Fruit fly (Drosophila melanogaster) whole organism, embryonic: Measurements from ENCODE around the gene Hpd.

Experiments used
- B-H1 ChIP-seq: fragments of 200-800 bp; sonication (Bioruptor generic); IDR thresholded peaks from 3 replicates; pipeline ENCODE4 v1.3.6; 2022; ENCODE audit warnings: missing biosample characterization, missing genetic modification characterization
- C15 ChIP-seq: fragments of 200-800 bp; sonication (Bioruptor generic); IDR thresholded peaks from 3 replicates; pipeline ENCODE4 v1.3.6; 2022; ENCODE audit warnings: missing biosample characterization, missing genetic modification characterization
- CG11723 ChIP-seq: fragments of 200-800 bp; sonication (Bioruptor generic); optimal IDR thresholded peaks from 2 replicates; lab custom pipeline; 2017; ENCODE audit warnings: missing biosample characterization, mild to moderate bottlenecking, missing genetic modification characterization
- CG13296 ChIP-seq: fragments of 200-800 bp; sonication (Bioruptor generic); optimal IDR thresholded peaks from 3 replicates; lab custom pipeline; 2018; ENCODE audit warnings: missing biosample characterization, mild to moderate bottlenecking, missing genetic modification characterization
- CG13775 ChIP-seq: fragments of 200-800 bp; sonication (Bioruptor generic); optimal IDR thresholded peaks from 3 replicates; lab custom pipeline; 2017; ENCODE audit warnings: missing biosample characterization, mild to moderate bottlenecking, missing genetic modification characterization
- CG14050 ChIP-seq: fragments of 200-800 bp; sonication (Bioruptor generic); IDR thresholded peaks from 3 replicates; pipeline ENCODE4 v1.3.6; 2022; ENCODE audit warnings: missing biosample characterization, missing genetic modification characterization
- CG14710 ChIP-seq: fragments of 200-800 bp; sonication (Bioruptor generic); optimal IDR thresholded peaks from 3 replicates; lab custom pipeline; 2019; ENCODE audit warnings: missing biosample characterization, mild to moderate bottlenecking, missing genetic modification characterization, moderate library complexity
- CG16779 ChIP-seq: fragments of 200-800 bp; sonication (Bioruptor generic); IDR thresholded peaks from 2 replicates; pipeline ENCODE4 v1.3.6; 2022; ENCODE audit warnings: missing biosample characterization, missing genetic modification characterization
- CG16863 ChIP-seq: fragments of 200-800 bp; sonication (Bioruptor generic); optimal IDR thresholded peaks from 3 replicates; lab custom pipeline; 2016; ENCODE audit warnings: missing biosample characterization, missing genetic modification characterization
- CG17568 ChIP-seq: fragments of 200-800 bp; sonication (Bioruptor generic); optimal IDR thresholded peaks from 2 replicates; lab custom pipeline; 2018; ENCODE audit warnings: missing biosample characterization, mild to moderate bottlenecking, missing genetic modification characterization, moderate library complexity
- CG17829 ChIP-seq: fragments of 200-800 bp; optimal IDR thresholded peaks from 2 replicates; lab custom pipeline; 2019; ENCODE audit warnings: missing biosample characterization, mild to moderate bottlenecking, missing genetic modification characterization, moderate library complexity
- CG7271 ChIP-seq: fragments of 200-800 bp; sonication (Bioruptor generic); optimal IDR thresholded peaks from 2 replicates; lab custom pipeline; 2018; ENCODE audit warnings: missing biosample characterization, mild to moderate bottlenecking, missing genetic modification characterization, moderate library complexity
- CG7556 ChIP-seq: fragments of 200-800 bp; sonication (Bioruptor generic); optimal IDR thresholded peaks from 2 replicates; lab custom pipeline; 2017; ENCODE audit warnings: missing biosample characterization, mild to moderate bottlenecking, missing genetic modification characterization
- CG8388 ChIP-seq: fragments of 200-800 bp; sonication (Bioruptor generic); optimal IDR thresholded peaks from 2 replicates; lab custom pipeline; 2019; ENCODE audit warnings: missing biosample characterization, mild to moderate bottlenecking, missing genetic modification characterization, moderate library complexity
- CG8765 ChIP-seq: fragments of 200-800 bp; sonication (Bioruptor generic); IDR thresholded peaks from 2 replicates; pipeline ENCODE4 v1.3.6; 2022; ENCODE audit warnings: missing biosample characterization, missing genetic modification characterization
- CG8944 ChIP-seq: fragments of 200-800 bp; sonication (Bioruptor generic); optimal IDR thresholded peaks from 3 replicates; lab custom pipeline; 2016; ENCODE audit warnings: missing biosample characterization, missing genetic modification characterization
- CG9215 ChIP-seq: fragments of 200-800 bp; sonication (Bioruptor generic); IDR thresholded peaks from 2 replicates; pipeline ENCODE4 v1.3.6; 2022; ENCODE audit warnings: missing biosample characterization, missing genetic modification characterization
- CG9817 ChIP-seq: fragments of 200-800 bp; sonication (Bioruptor generic); optimal IDR thresholded peaks from 2 replicates; lab custom pipeline; 2018; ENCODE audit warnings: missing biosample characterization, mild to moderate bottlenecking, missing genetic modification characterization, moderate library complexity
- HmgZ ChIP-seq: fragments of 200-800 bp; sonication (Bioruptor generic); optimal IDR thresholded peaks from 2 replicates; lab custom pipeline; 2018; ENCODE audit warnings: missing biosample characterization, mild to moderate bottlenecking, missing genetic modification characterization
- Hr3 ChIP-seq: fragments of 200-800 bp; sonication (Bioruptor generic); optimal IDR thresholded peaks from 3 replicates; lab custom pipeline; 2016; ENCODE audit warnings: missing biosample characterization, missing genetic modification characterization
- Hr39 ChIP-seq: fragments of >200 bp; optimal IDR thresholded peaks from 2 replicates; lab custom pipeline; 2017
- NC2α ChIP-seq: fragments of 200-800 bp; sonication (Bioruptor generic); optimal IDR thresholded peaks from 2 replicates; lab custom pipeline; 2016; ENCODE audit warnings: missing biosample characterization, missing genetic modification characterization
- NfI ChIP-seq: fragments of 200-800 bp; sonication (Bioruptor generic); optimal IDR thresholded peaks from 3 replicates; lab custom pipeline; 2018; ENCODE audit warnings: missing biosample characterization, mild to moderate bottlenecking, missing genetic modification characterization, moderate library complexity
- Scr ChIP-seq: fragments of 200-800 bp; sonication (Bioruptor generic); IDR thresholded peaks from 2 replicates; pipeline ENCODE4 v1.3.6; 2022; ENCODE audit warnings: missing biosample characterization, missing genetic modification characterization; ENCODE audit not compliant: partially characterized antibody
- Sry-β ChIP-seq: fragments of 200-800 bp; sonication (Bioruptor generic); optimal IDR thresholded peaks from 2 replicates; lab custom pipeline; 2018; ENCODE audit warnings: missing biosample characterization, mild to moderate bottlenecking, missing genetic modification characterization, moderate library complexity
- Vsx1 ChIP-seq: fragments of 200-800 bp; sonication (Bioruptor generic); optimal IDR thresholded peaks from 2 replicates; lab custom pipeline; 2017; ENCODE audit warnings: missing biosample characterization, mild to moderate bottlenecking, missing genetic modification characterization, missing genetic modification reagents
- cato ChIP-seq: fragments of 200-800 bp; sonication (Bioruptor generic); optimal IDR thresholded peaks from 2 replicates; lab custom pipeline; 2016; ENCODE audit warnings: missing biosample characterization, missing genetic modification characterization, borderline replicate concordance
- crp ChIP-seq, 2 experiments: fragments of 200-800 bp; sonication (Bioruptor generic); optimal IDR thresholded peaks; 2 replicates in 1 of 2; 3 replicates in 1 of 2; lab custom pipeline; 2017; ENCODE audit warnings: missing biosample characterization in 2 of 2, missing genetic modification characterization in 2 of 2, mild to moderate bottlenecking in 1 of 2, moderate library complexity in 1 of 2
- fd64A ChIP-seq: fragments of 200-800 bp; sonication (Bioruptor generic); optimal IDR thresholded peaks from 3 replicates; lab custom pipeline; 2018; ENCODE audit warnings: missing biosample characterization, mild to moderate bottlenecking, missing genetic modification characterization
- fu2 ChIP-seq: fragments of 200-800 bp; sonication (Bioruptor generic); optimal IDR thresholded peaks from 2 replicates; lab custom pipeline; 2016; ENCODE audit warnings: missing biosample characterization, missing genetic modification characterization
- grn ChIP-seq: fragments of 200-800 bp; sonication (Bioruptor generic); optimal IDR thresholded peaks from 3 replicates; lab custom pipeline; 2017; ENCODE audit warnings: missing biosample characterization, missing genetic modification characterization
- hb ChIP-seq: fragments of 200-800 bp; sonication (Bioruptor generic); IDR thresholded peaks from 3 replicates; pipeline ENCODE4 v1.3.6; 2022; ENCODE audit warnings: missing biosample characterization, missing genetic modification characterization; ENCODE audit not compliant: partially characterized antibody
- hth ChIP-seq: fragments of >200 bp; optimal IDR thresholded peaks from 2 replicates; lab custom pipeline; 2017; ENCODE audit warnings: inconsistent platforms
- ind ChIP-seq: fragments of 200-800 bp; sonication (Bioruptor generic); optimal IDR thresholded peaks from 3 replicates; lab custom pipeline; 2016; ENCODE audit warnings: missing biosample characterization, missing genetic modification characterization
- knrl ChIP-seq: fragments of 200-800 bp; sonication (Bioruptor generic); IDR thresholded peaks from 3 replicates; pipeline ENCODE4 v1.3.6; 2022; ENCODE audit warnings: missing biosample characterization, missing genetic modification characterization; ENCODE audit not compliant: partially characterized antibody
- lbe ChIP-seq: fragments of 200-800 bp; sonication (Bioruptor generic); optimal IDR thresholded peaks from 2 replicates; lab custom pipeline; 2016; ENCODE audit warnings: missing biosample characterization, mild to moderate bottlenecking, missing genetic modification characterization
- maf-S ChIP-seq: fragments of 200-800 bp; sonication (Bioruptor generic); optimal IDR thresholded peaks from 2 replicates; lab custom pipeline; 2016; ENCODE audit warnings: missing biosample characterization, missing genetic modification characterization
- mam ChIP-seq: fragments of 200-800 bp; sonication (Bioruptor generic); optimal IDR thresholded peaks from 3 replicates; lab custom pipeline; 2016; ENCODE audit warnings: missing biosample characterization, missing genetic modification characterization
- nom ChIP-seq: fragments of 200-800 bp; sonication (Bioruptor generic); optimal IDR thresholded peaks from 2 replicates; lab custom pipeline; 2017; ENCODE audit warnings: missing biosample characterization, missing genetic modification characterization, mild to moderate bottlenecking, moderate library complexity, missing genetic modification reagents
- pzg ChIP-seq: fragments of 200-800 bp; sonication (Bioruptor generic); optimal IDR thresholded peaks from 3 replicates; lab custom pipeline; 2018; ENCODE audit warnings: missing biosample characterization, mild to moderate bottlenecking, missing genetic modification characterization, moderate library complexity
- sd ChIP-seq: fragments of 200-800 bp; sonication (Bioruptor generic); optimal IDR thresholded peaks from 3 replicates; lab custom pipeline; 2018; ENCODE audit warnings: missing biosample characterization, mild to moderate bottlenecking, missing genetic modification characterization, moderate library complexity
- sens ChIP-seq: fragments of 200-800 bp; sonication (Bioruptor generic); peaks from one replicate; lab custom pipeline; 2016; ENCODE audit warnings: missing biosample characterization, missing genetic modification characterization
- sens-2 ChIP-seq: fragments of 200-800 bp; sonication (Bioruptor generic); IDR thresholded peaks from 2 replicates; pipeline ENCODE4 v1.3.6; 2022; ENCODE audit warnings: missing biosample characterization, missing genetic modification characterization
- so ChIP-seq: fragments of 200-800 bp; sonication (Bioruptor generic); IDR thresholded peaks from 3 replicates; pipeline ENCODE4 v1.3.6; 2022; ENCODE audit warnings: missing biosample characterization, missing genetic modification characterization
- sob ChIP-seq: fragments of 200-800 bp; sonication (Bioruptor generic); IDR thresholded peaks from 2 replicates; pipeline ENCODE4 v1.3.6; 2022; ENCODE audit warnings: missing biosample characterization, missing genetic modification characterization
- sr ChIP-seq: fragments of 200-800 bp; sonication (Bioruptor generic); IDR thresholded peaks from 3 replicates; pipeline ENCODE4 v1.3.6; 2022; ENCODE audit warnings: missing biosample characterization, missing genetic modification characterization
- tll ChIP-seq, 2 experiments: fragments of 200-800 bp in 1 of 2; fragments of >200 bp in 1 of 2; sonication (Bioruptor generic) in 1 of 2; optimal IDR thresholded peaks; 2 replicates each; lab custom pipeline; 2017 to 2019; ENCODE audit warnings: missing biosample characterization in 2 of 2, missing genetic modification characterization in 2 of 2, mild to moderate bottlenecking in 1 of 2, moderate library complexity in 1 of 2
- zfh1 ChIP-seq: fragments of 200-800 bp; sonication (Bioruptor generic); IDR thresholded peaks from 3 replicates; pipeline ENCODE4 v1.3.6; 2022; ENCODE audit warnings: missing biosample characterization, missing genetic modification characterization

Hpd gene

DNA sequence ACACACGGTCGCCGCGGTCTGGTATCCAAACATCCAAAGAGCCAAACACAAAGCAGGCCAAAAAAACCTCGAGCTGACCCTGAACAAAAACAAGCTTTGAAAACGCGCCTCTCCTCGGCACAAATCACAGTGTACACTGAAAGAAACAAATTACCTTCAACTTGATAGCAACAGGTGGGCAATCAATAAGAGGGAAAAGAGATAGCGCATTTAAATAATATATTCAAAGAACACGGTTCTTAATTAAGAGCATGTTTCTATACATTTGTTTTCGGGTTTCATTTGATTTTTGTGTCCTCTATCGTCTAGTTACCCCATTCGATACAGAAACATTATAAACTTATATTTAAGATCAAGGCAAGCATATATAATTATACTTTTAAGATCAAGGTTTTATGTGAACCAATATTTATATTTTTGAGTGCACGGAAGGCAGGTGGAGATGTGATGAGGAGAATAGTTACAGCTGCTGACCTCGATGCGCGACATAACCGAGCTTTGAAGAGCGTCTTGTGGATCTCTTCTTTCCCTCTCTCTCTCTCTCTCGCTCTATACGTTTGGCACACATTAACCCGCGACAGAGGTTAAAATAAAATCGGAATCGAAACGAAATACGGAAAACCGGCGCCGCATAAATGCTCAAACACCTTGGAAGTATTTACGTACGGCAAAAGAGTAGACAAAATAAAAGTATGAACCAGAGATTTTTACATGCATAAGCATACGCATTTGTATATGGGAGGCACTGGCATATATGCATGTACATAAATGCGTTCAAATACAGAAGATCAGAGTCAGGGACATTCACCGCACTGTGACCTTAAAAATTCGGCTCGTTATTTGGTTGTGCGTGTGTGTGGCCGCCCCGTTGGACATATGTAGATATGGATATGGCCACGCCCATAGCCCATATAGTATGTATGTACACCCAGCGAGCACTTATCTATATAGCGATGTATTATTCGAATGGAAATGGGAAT, 41.1 kb downstream of the Hpd start (continued):
- TF ChIP-seq Hr3 (GFP tag; lab: Kevin White, UChicago) (peak; percentile 82), CG13296 (GFP tag; lab: Kevin White, UChicago) (peak; percentile 86), lbe (peak; percentile 30), CG7556 (GFP tag; lab: Kevin White, UChicago) (peak; percentile 92), CG17829 (tag; lab: Kevin White, UChicago) (peak; percentile 81), crp (GFP tag; optimal IDR thresholded peaks at IDR 0.05; lab: Kevin White, UChicago) (peak in 1 of 2 experiments; percentile 50), CG8944 (GFP tag; lab: Kevin White, UChicago) (peak; percentile 50), NC2α (GFP tag; lab: Kevin White, UChicago) (peak; percentile 42), CG16779 (GFP tag; lab: Robert Waterston, UW) (no peak), Vsx1 (GFP tag; lab: Kevin White, UChicago) (peak; percentile 88), sob (peak; percentile 70; the same call in 1 of the 2 replicates), CG17568 (GFP tag; lab: Kevin White, UChicago) (peak; percentile 76), C15 (0 out of 3 replicates have a peak, but pooled peaks have one; percentile 51), ind (GFP tag; lab: Kevin White, UChicago) (peak; percentile 85), CG7271 (tag; lab: Kevin White, UChicago) (peak; percentile 25), Scr (GFP tag; lab: Robert Waterston, UW) (no peak), B-H1 (GFP tag; lab: Robert Waterston, UW) (peak; percentile 67), knrl (GFP tag; lab: Robert Waterston, UW) (no peak), hb (GFP tag; lab: Robert Waterston, UW) (no peak), mam (peak; percentile 77), hth (lab: Kevin White, UChicago) (no peak), pzg (GFP tag; lab: Kevin White, UChicago) (no peak), HmgZ (tag; lab: Kevin White, UChicago) (peak; percentile 74), so (GFP tag; lab: Robert Waterston, UW) (peak; percentile 86), CG11723 (GFP tag; lab: Kevin White, UChicago) (peak; percentile 82), sens-2 (GFP tag; lab: Robert Waterston, UW) (no peak), CG16863 (peak; percentile 72), sens (GFP tag; lab: Kevin White, UChicago) (peak; percentile 97), grn (GFP tag; lab: Kevin White, UChicago) (peak; percentile 54), nom (GFP tag; lab: Kevin White, UChicago) (no peak), NfI (peak; percentile 87), CG9215 (GFP tag; lab: Robert Waterston, UW) (peak; percentile 67), CG14710 (tag; lab: Kevin White, UChicago) (peak; percentile 83), fu2 (GFP tag; lab: Kevin White, UChicago) (peak; percentile 70), Sry-β (GFP tag; lab: Kevin White, UChicago) (peak; percentile 33), CG13775 (GFP tag; lab: Kevin White, UChicago) (peak; percentile 80), maf-S (GFP tag; lab: Kevin White, UChicago) (peak; percentile 66), cato (peak; percentile 64), CG9817 (tag; lab: Kevin White, UChicago) (peak; percentile 82), CG14050 (peak; percentile 69), tll (GFP tag; optimal IDR thresholded peaks at IDR 0.05; lab: Kevin White, UChicago) (no peak), CG8388 (GFP tag; lab: Kevin White, UChicago) (peak; percentile 84), CG8765 (GFP tag; lab: Robert Waterston, UW) (no peak), sd (tag; lab: Kevin White, UChicago) (peak; percentile 66), fd64A (peak; percentile 11), zfh1 (GFP tag; lab: Robert Waterston, UW) (peak; percentile 64; the same call in 1 of the 3 replicates), Hr39 (lab: Kevin White, UChicago) (no peak), sr (GFP tag; lab: Robert Waterston, UW) (no peak)
